Worm (Caenorhabditis elegans): ENCODE results near the gene tag-164.

DNA sequence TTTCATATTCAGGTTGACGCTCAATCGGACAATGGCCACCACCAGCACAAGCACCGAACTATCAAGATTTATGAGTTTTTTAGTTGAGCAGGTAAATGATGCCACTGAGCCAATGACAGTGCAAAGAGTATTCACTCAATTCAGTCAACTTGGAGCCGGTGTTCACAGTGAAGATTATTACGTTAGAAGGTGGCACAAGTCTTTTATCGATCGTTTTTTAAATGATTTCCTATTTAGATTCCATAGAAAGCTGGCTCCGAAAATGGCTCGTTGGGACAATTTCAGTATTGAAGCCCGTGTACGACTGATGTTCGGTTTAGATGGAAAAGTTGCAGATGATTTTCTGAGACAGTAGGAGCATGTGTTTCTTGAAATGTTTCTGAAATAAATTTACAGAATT, 42.3 kb downstream of the tag-164 start, which contains the start of gene T28A8.5:
- TF ChIP-seq ceh-19 (GFP tag; optimal IDR thresholded peaks at IDR 0.05) (no peak), ceh-2 (tag; optimal IDR thresholded peaks at IDR 0.05) (no peak), K09A11.1 (tag; optimal IDR thresholded peaks at IDR 0.05; ENCODE audit: insufficient read depth) (no peak), nhr-11 (tag; optimal IDR thresholded peaks at IDR 0.05) (no peak), ama-1 (optimal IDR thresholded peaks at IDR 0.05) (no peak), ets-4 (tag; optimal IDR thresholded peaks at IDR 0.05) (no peak), hlh-13 (GFP tag; optimal IDR thresholded peaks at IDR 0.05) (no peak), ahr-1 (tag; optimal IDR thresholded peaks at IDR 0.05) (no peak)

All from whole organism, late embryonic.